Worm (Caenorhabditis elegans) whole organism, L1 larva: ENCODE data around the gene nas-28.

Experiments used
- C34B4.2 ChIP-seq: sonication (generic microtip); optimal IDR thresholded peaks from 2 replicates; lab custom pipeline; 2017; ENCODE audit warnings: mild to moderate bottlenecking, missing genetic modification characterization, missing compliant biosample characterization
- Y116A8C.19 ChIP-seq: sonication (generic microtip); optimal IDR thresholded peaks from 2 replicates; lab custom pipeline; 2016; ENCODE audit warnings: missing compliant biosample characterization, missing genetic modification characterization, borderline replicate concordance
- aly-2 ChIP-seq: fragments of 150-350 bp; optimal IDR thresholded peaks from 2 replicates; lab custom pipeline; 2014; ENCODE audit warnings: missing biosample characterization, missing genetic modification characterization
- ama-1 ChIP-seq: fragments of 150-350 bp; optimal IDR thresholded peaks from 2 replicates; lab custom pipeline; 2014
- efl-1 ChIP-seq, 4 experiments: fragments of 150-350 bp; optimal IDR thresholded peaks in 3 of 4; peaks in 1 of 4; 1 replicate in 1 of 4; 2 replicates in 3 of 4; lab custom pipeline; 2014; ENCODE audit warnings: missing biosample characterization in 2 of 4, missing genetic modification characterization in 2 of 4, missing genetic modification reagents in 2 of 4
- efl-3 ChIP-seq: fragments of 200-800 bp; sonication (Bioruptor generic); optimal IDR thresholded peaks from 2 replicates; lab custom pipeline; 2018; ENCODE audit warnings: mild to moderate bottlenecking, missing genetic modification characterization, missing compliant biosample characterization
- egl-13 ChIP-seq: sonication (generic microtip); optimal IDR thresholded peaks from 2 replicates; lab custom pipeline; 2016; ENCODE audit warnings: missing genotype, missing genetic modification reagents, missing genetic modification characterization, missing compliant biosample characterization
- egl-27 ChIP-seq, 2 experiments: fragments of 150-350 bp in 1 of 2; sonication (generic microtip); optimal IDR thresholded peaks; 3 replicates each; lab custom pipeline; 2017 to 2018; ENCODE audit warnings: missing biosample characterization in 2 of 2, missing genetic modification characterization in 2 of 2, missing genetic modification reagents in 2 of 2
- elt-2 ChIP-seq: sonication (generic microtip); optimal IDR thresholded peaks from 2 replicates; lab custom pipeline; 2016; ENCODE audit warnings: missing genetic modification characterization, mild to moderate bottlenecking, inconsistent platforms, missing compliant biosample characterization, missing genetic modification reagents
- fos-1 ChIP-seq: fragments of 150-350 bp; optimal IDR thresholded peaks from 2 replicates; lab custom pipeline; 2014; ENCODE audit warnings: missing biosample characterization, missing genetic modification characterization
- hlh-17 ChIP-seq: fragments of 200-800 bp; sonication (Bioruptor generic); optimal IDR thresholded peaks from 2 replicates; lab custom pipeline; 2018; ENCODE audit warnings: missing genetic modification characterization, mild to moderate bottlenecking, missing compliant biosample characterization, moderate library complexity, borderline replicate concordance
- isw-1 ChIP-seq: fragments of 200-800 bp; sonication (Bioruptor generic); IDR thresholded peaks from 2 replicates; pipeline ENCODE4 v1.3.6; 2022; ENCODE audit warnings: missing genetic modification characterization, missing compliant biosample characterization
- jun-1 ChIP-seq: fragments of 150-350 bp; optimal IDR thresholded peaks from 2 replicates; lab custom pipeline; 2014; ENCODE audit warnings: missing biosample characterization, missing genetic modification reagents, missing genetic modification characterization
- lin-14 ChIP-seq: fragments of 200-800 bp; sonication (Bioruptor generic); optimal IDR thresholded peaks from 2 replicates; lab custom pipeline; 2018; ENCODE audit warnings: mild to moderate bottlenecking, missing genetic modification characterization, moderate library complexity, missing compliant biosample characterization
- lin-35 ChIP-seq, 2 experiments: fragments of 150-350 bp; optimal IDR thresholded peaks; 2 replicates each; lab custom pipeline; 2014; ENCODE audit warnings: missing biosample characterization in 2 of 2, missing genetic modification characterization in 2 of 2, missing genetic modification reagents in 2 of 2
- mdl-1 ChIP-seq, 2 experiments: fragments of 150-350 bp; optimal IDR thresholded peaks; 2 replicates each; lab custom pipeline; 2014 to 2017; ENCODE audit warnings: missing biosample characterization in 2 of 2, missing genetic modification characterization in 2 of 2, inconsistent platforms in 1 of 2
- nhr-20 ChIP-seq: sonication (generic microtip); optimal IDR thresholded peaks from 2 replicates; lab custom pipeline; 2016; ENCODE audit warnings: mild to moderate bottlenecking, missing genetic modification characterization, missing compliant biosample characterization
- nhr-28 ChIP-seq: fragments of 150-350 bp; optimal IDR thresholded peaks from 2 replicates; lab custom pipeline; 2014; ENCODE audit warnings: missing biosample characterization, missing genetic modification characterization
- nhr-47 ChIP-seq: sonication (generic microtip); optimal IDR thresholded peaks from 2 replicates; lab custom pipeline; 2016; ENCODE audit warnings: mild to moderate bottlenecking, missing genetic modification characterization, moderate library complexity, missing compliant biosample characterization
- nhr-71 ChIP-seq: sonication (generic microtip); optimal IDR thresholded peaks from 2 replicates; lab custom pipeline; 2016; ENCODE audit warnings: mild to moderate bottlenecking, missing genetic modification characterization, moderate library complexity, missing compliant biosample characterization
- nhr-84 ChIP-seq: sonication (generic microtip); optimal IDR thresholded peaks from 2 replicates; lab custom pipeline; 2017; ENCODE audit warnings: missing biosample characterization, missing genetic modification characterization
- nhr-85 ChIP-seq: sonication (generic microtip); peaks from one replicate; lab custom pipeline; 2016; ENCODE audit warnings: missing genetic modification characterization, inconsistent platforms, missing compliant biosample characterization
- nhr-90 ChIP-seq: sonication (generic microtip); optimal IDR thresholded peaks from 2 replicates; lab custom pipeline; 2016; ENCODE audit warnings: mild to moderate bottlenecking, missing genetic modification characterization, missing compliant biosample characterization; ENCODE audit not compliant: poor library complexity
- pax-3 ChIP-seq: fragments of 200-800 bp; sonication (Bioruptor generic); optimal IDR thresholded peaks from 2 replicates; lab custom pipeline; 2018; ENCODE audit warnings: mild to moderate bottlenecking, missing genetic modification characterization, moderate library complexity, missing compliant biosample characterization
- pqm-1 ChIP-seq: sonication (generic microtip); optimal IDR thresholded peaks from 3 replicates; lab custom pipeline; 2017; ENCODE audit warnings: missing biosample characterization, missing genetic modification characterization
- unc-30 ChIP-seq: sonication (generic microtip); optimal IDR thresholded peaks from 2 replicates; lab custom pipeline; 2017; ENCODE audit warnings: missing biosample characterization, missing genetic modification characterization
- unc-86 ChIP-seq: sonication (generic microtip); optimal IDR thresholded peaks from 2 replicates; lab custom pipeline; 2016; ENCODE audit warnings: missing genetic modification characterization, missing compliant biosample characterization
- vab-15 ChIP-seq: sonication (generic microtip); optimal IDR thresholded peaks from 2 replicates; lab custom pipeline; 2017; ENCODE audit warnings: missing genotype, mild to moderate bottlenecking, missing genetic modification characterization, missing compliant biosample characterization
- xbp-1 ChIP-seq: sonication (generic microtip); optimal IDR thresholded peaks from 2 replicates; lab custom pipeline; 2016; ENCODE audit warnings: missing genetic modification characterization, missing compliant biosample characterization

nas-28 gene

ce11 chrIII:6180294-6180693 is 2.7 kb downstream of the nas-28 start:
- TF ChIP-seq nhr-28 (tag; lab: Kevin White, UChicago) (no peak), xbp-1 (no peak), nhr-71 (tag; lab: Kevin White, UChicago) (peak; percentile 37), lin-14 (peak; percentile 31), nhr-90 (tag; lab: Kevin White, UChicago) (peak; percentile 1), lin-35 (GFP tag; optimal IDR thresholded peaks at IDR 0.05; lab: Kevin White, UChicago) (peak in 1 of 2 experiments; percentile 50), elt-2 (tag; lab: Kevin White, UChicago) (peak; percentile 96), nhr-20 (tag; lab: Kevin White, UChicago) (peak; percentile 31), nhr-85 (peak; percentile 32)
- TF ChIP-seq, all 84 proteins: peak for 7

- TF ChIP-seq Y116A8C.19 (no peak), nhr-71 (tag; lab: Kevin White, UChicago) (peak; percentile 21), lin-35 (GFP tag; optimal IDR thresholded peaks at IDR 0.05; lab: Kevin White, UChicago) (peak in 1 of 2 experiments; percentile 5), efl-1 (optimal IDR thresholded peaks at IDR 0.05; lab: Kevin White, UChicago) (no peak), efl-1 (GFP tag; optimal IDR thresholded peaks at IDR 0.05 in 1 of 2; lab: Kevin White, UChicago) (peak in 1 of 2 experiments; percentile 76), nhr-20 (tag; lab: Kevin White, UChicago) (peak; percentile 44), pax-3 (tag; lab: Kevin White, UChicago) (no peak), elt-2 (tag; lab: Kevin White, UChicago) (peak; percentile 95), mdl-1 (tag; optimal IDR thresholded peaks at IDR 0.05; lab: Kevin White, UChicago) (peak in 1 of 2 experiments; percentile 49)
- TF ChIP-seq, all 84 proteins: peak for 6
Measured at ce11 chrIII:6179062-6179461, 4.0 kb downstream of the nas-28 start.

ce11 chrIII:6178586-6178985 is 4.4 kb downstream of the nas-28 start, which contains the start of gene F42A10.7:
Gene F42A10.7 (minus strand): TSS chrIII:6178686.
- TF ChIP-seq vab-15 = no peak
- TF ChIP-seq lin-14 = no peak
- TF ChIP-seq isw-1 (GFP tag; lab: Robert Waterston, UW) = no peak
- TF ChIP-seq, all 84 proteins: peak for 0

- TF ChIP-seq elt-2 (tag; lab: Kevin White, UChicago) (peak; percentile 33), lin-35 (GFP tag; optimal IDR thresholded peaks at IDR 0.05; lab: Kevin White, UChicago) (no peak)
- TF ChIP-seq, all 84 proteins: peak for 1
Measured at ce11 chrIII:6177631-6178030, 5.4 kb downstream of the nas-28 start.

- TF ChIP-seq nhr-71 (tag; lab: Kevin White, UChicago) (no peak), nhr-47 (tag; lab: Kevin White, UChicago) (no peak)
Measured at ce11 chrIII:6176761-6177160, 6.3 kb downstream of the nas-28 start, which contains the start of gene F42A10.6. Gene F42A10.6 (minus strand): TSS chrIII:6176861.

ce11 chrIII:6176172-6176571 is 6.8 kb downstream of the nas-28 start:
- TF ChIP-seq nhr-84 (tag; lab: Kevin White, UChicago) (no peak), nhr-71 (tag; lab: Kevin White, UChicago) (no peak), jun-1 (tag; lab: Kevin White, UChicago) (no peak), ama-1 (lab: Kevin White, UChicago) (no peak), hlh-17 (GFP tag; lab: Kevin White, UChicago) (no peak), efl-3 (GFP tag; lab: Kevin White, UChicago) (no peak), egl-13 (tag; lab: Kevin White, UChicago) (no peak), aly-2 (tag; lab: Kevin White, UChicago) (no peak), unc-30 (no peak), C34B4.2 (tag; lab: Kevin White, UChicago) (no peak), unc-86 (no peak), fos-1 (tag; lab: Kevin White, UChicago) (no peak), egl-27 (tag; optimal IDR thresholded peaks at IDR 0.05; lab: Kevin White, UChicago) (no peak), pqm-1 (tag; lab: Kevin White, UChicago) (no peak)
